Fruit fly (Drosophila melanogaster) whole organism, prepupa: ENCODE measurements around the gene Eig71Eh.

Experiments used
- Blimp-1 ChIP-seq: fragments of 200-800 bp; sonication (Bioruptor generic); optimal IDR thresholded peaks from 3 replicates; lab custom pipeline; 2017; ENCODE audit warnings: missing biosample characterization, missing genetic modification characterization, mild to moderate bottlenecking, moderate library complexity, missing genetic modification reagents
- CG10669 ChIP-seq: fragments of 200-800 bp; sonication (Bioruptor generic); optimal IDR thresholded peaks from 3 replicates; lab custom pipeline; 2018; ENCODE audit warnings: missing biosample characterization, mild to moderate bottlenecking, missing genetic modification characterization, moderate library complexity
- CG11762 ChIP-seq: fragments of 200-800 bp; sonication (Bioruptor generic); optimal IDR thresholded peaks from 3 replicates; lab custom pipeline; 2016; ENCODE audit warnings: missing biosample characterization, missing genetic modification characterization; ENCODE audit not compliant: insufficient read depth
- CG11902 ChIP-seq: fragments of 200-800 bp; sonication (Bioruptor generic); optimal IDR thresholded peaks from 3 replicates; lab custom pipeline; 2016; ENCODE audit warnings: missing biosample characterization, missing genetic modification characterization
- CG15336 ChIP-seq: fragments of 200-800 bp; sonication (Bioruptor generic); IDR thresholded peaks from 2 replicates; pipeline ENCODE4 v1.3.6; 2022; ENCODE audit warnings: missing biosample characterization, missing genetic modification characterization
- CG1621 ChIP-seq: fragments of 200-800 bp; sonication (Bioruptor generic); optimal IDR thresholded peaks from 3 replicates; lab custom pipeline; 2018; ENCODE audit warnings: missing biosample characterization, mild to moderate bottlenecking, missing genetic modification characterization
- CG16779 ChIP-seq: fragments of 200-800 bp; sonication (Bioruptor generic); optimal IDR thresholded peaks from 3 replicates; lab custom pipeline; 2017; ENCODE audit warnings: missing biosample characterization, mild to moderate bottlenecking, missing genetic modification characterization
- CG3032 ChIP-seq: fragments of 200-800 bp; optimal IDR thresholded peaks from 2 replicates; lab custom pipeline; 2019; ENCODE audit warnings: missing biosample characterization, mild to moderate bottlenecking, missing genetic modification characterization, moderate library complexity
- CG31627 ChIP-seq: fragments of 200-800 bp; sonication (Bioruptor generic); optimal IDR thresholded peaks from 3 replicates; lab custom pipeline; 2016; ENCODE audit warnings: missing biosample characterization, missing genetic modification characterization
- CG3919 ChIP-seq: fragments of 200-800 bp; sonication (Bioruptor generic); optimal IDR thresholded peaks from 3 replicates; lab custom pipeline; 2016; ENCODE audit warnings: missing biosample characterization, missing genetic modification characterization
- CG4318 ChIP-seq: fragments of 200-800 bp; sonication (Bioruptor generic); optimal IDR thresholded peaks from 3 replicates; lab custom pipeline; 2017; ENCODE audit warnings: missing biosample characterization, mild to moderate bottlenecking, missing genetic modification characterization
- CG6163 ChIP-seq: fragments of 200-800 bp; sonication (Bioruptor generic); IDR thresholded peaks from 3 replicates; pipeline ENCODE4 v1.3.6; 2022; ENCODE audit warnings: missing biosample characterization, missing genetic modification characterization
- CG6276 ChIP-seq: fragments of 200-800 bp; sonication (Bioruptor generic); optimal IDR thresholded peaks from 2 replicates; lab custom pipeline; 2017; ENCODE audit warnings: missing biosample characterization, mild to moderate bottlenecking, missing genetic modification characterization
- CG6792 ChIP-seq: fragments of 200-800 bp; sonication (Bioruptor generic); optimal IDR thresholded peaks from 3 replicates; lab custom pipeline; 2016; ENCODE audit warnings: missing biosample characterization, missing genetic modification characterization
- CG7368 ChIP-seq: fragments of 200-800 bp; sonication (Bioruptor generic); optimal IDR thresholded peaks from 3 replicates; lab custom pipeline; 2016; ENCODE audit warnings: missing biosample characterization, missing genetic modification characterization
- CG8119 ChIP-seq: fragments of 200-800 bp; sonication (Bioruptor generic); IDR thresholded peaks from 3 replicates; pipeline ENCODE4 v1.3.6; 2022; ENCODE audit warnings: missing biosample characterization, missing genetic modification characterization
- CG8319 ChIP-seq: fragments of 200-800 bp; sonication (Bioruptor generic); optimal IDR thresholded peaks from 3 replicates; lab custom pipeline; 2016; ENCODE audit warnings: missing biosample characterization, missing genetic modification characterization
- CG8632 ChIP-seq: fragments of 200-800 bp; sonication (Bioruptor generic); optimal IDR thresholded peaks from 3 replicates; lab custom pipeline; 2016; ENCODE audit warnings: missing biosample characterization, missing genetic modification characterization
- CG9139 ChIP-seq: fragments of 200-800 bp; sonication (Bioruptor generic); optimal IDR thresholded peaks from 3 replicates; lab custom pipeline; 2017; ENCODE audit warnings: missing biosample characterization, mild to moderate bottlenecking, missing genetic modification characterization
- Eip78C ChIP-seq: fragments of 200-800 bp; sonication (Bioruptor generic); peaks from one replicate; lab custom pipeline; 2016; ENCODE audit warnings: missing biosample characterization, missing genetic modification characterization
- Gug ChIP-seq: fragments of 200-800 bp; sonication (Bioruptor generic); IDR thresholded peaks from 2 replicates; pipeline ENCODE4 v1.3.6; 2022; ENCODE audit warnings: missing biosample characterization, missing genetic modification characterization
- Hr38 ChIP-seq: sonication (Bioruptor generic); optimal IDR thresholded peaks from 2 replicates; lab custom pipeline; 2016; ENCODE audit warnings: missing biosample characterization, missing genetic modification characterization
- Hr4 ChIP-seq: fragments of 200-800 bp; sonication (Bioruptor generic); optimal IDR thresholded peaks from 3 replicates; lab custom pipeline; 2016; ENCODE audit warnings: missing biosample characterization, missing genetic modification characterization
- Lpt ChIP-seq: fragments of 200-800 bp; sonication (Bioruptor generic); optimal IDR thresholded peaks from 3 replicates; lab custom pipeline; 2016; ENCODE audit warnings: missing biosample characterization, missing genetic modification characterization
- Met ChIP-seq: fragments of 200-800 bp; sonication (Bioruptor generic); optimal IDR thresholded peaks from 3 replicates; lab custom pipeline; 2016; ENCODE audit warnings: missing biosample characterization, missing genetic modification characterization
- Smox ChIP-seq: fragments of 200-800 bp; sonication (Bioruptor generic); optimal IDR thresholded peaks from 3 replicates; lab custom pipeline; 2016; ENCODE audit warnings: missing biosample characterization, missing genetic modification characterization
- Sox102F ChIP-seq: fragments of 200-800 bp; sonication (Bioruptor generic); optimal IDR thresholded peaks from 2 replicates; lab custom pipeline; 2016; ENCODE audit warnings: missing biosample characterization, mild to moderate bottlenecking, missing genetic modification characterization
- Sox15 ChIP-seq: fragments of 200-800 bp; sonication (Bioruptor generic); optimal IDR thresholded peaks from 3 replicates; lab custom pipeline; 2016; ENCODE audit warnings: missing biosample characterization, missing genetic modification characterization
- achi ChIP-seq: fragments of 200-800 bp; sonication (Bioruptor generic); optimal IDR thresholded peaks from 3 replicates; lab custom pipeline; 2016; ENCODE audit warnings: missing biosample characterization, missing genetic modification characterization
- acj6 ChIP-seq: fragments of 200-800 bp; sonication (Bioruptor generic); optimal IDR thresholded peaks from 3 replicates; lab custom pipeline; 2016; ENCODE audit warnings: missing biosample characterization, missing genetic modification characterization
- cyc ChIP-seq: fragments of 200-800 bp; sonication (Bioruptor generic); optimal IDR thresholded peaks from 3 replicates; lab custom pipeline; 2016; ENCODE audit warnings: missing biosample characterization, missing genetic modification characterization
- dac ChIP-seq: fragments of 200-800 bp; sonication (Bioruptor generic); optimal IDR thresholded peaks from 2 replicates; lab custom pipeline; 2017; ENCODE audit warnings: missing biosample characterization, mild to moderate bottlenecking, missing genetic modification characterization
- eg ChIP-seq: fragments of 200-800 bp; sonication (Bioruptor generic); IDR thresholded peaks from 3 replicates; pipeline ENCODE4 v1.3.6; 2022; ENCODE audit warnings: missing biosample characterization, missing genetic modification characterization
- esn ChIP-seq: fragments of 200-800 bp; sonication (Bioruptor generic); optimal IDR thresholded peaks from 2 replicates; lab custom pipeline; 2016; ENCODE audit warnings: missing biosample characterization, mild to moderate bottlenecking, missing genetic modification characterization, moderate library complexity
- fd85E ChIP-seq: fragments of 200-800 bp; sonication (Bioruptor generic); optimal IDR thresholded peaks from 3 replicates; lab custom pipeline; 2016; ENCODE audit warnings: missing biosample characterization, missing genetic modification characterization
- fkh ChIP-seq: fragments of 200-800 bp; sonication (Bioruptor generic); optimal IDR thresholded peaks from 3 replicates; lab custom pipeline; 2017; ENCODE audit warnings: missing biosample characterization, mild to moderate bottlenecking, missing genetic modification characterization, moderate library complexity
- pdm3 ChIP-seq: fragments of 200-800 bp; sonication (Bioruptor generic); optimal IDR thresholded peaks from 3 replicates; lab custom pipeline; 2016; ENCODE audit warnings: missing biosample characterization, missing genetic modification characterization
- salr ChIP-seq, 2 experiments: fragments of 200-800 bp; sonication (Bioruptor generic); optimal IDR thresholded peaks; 3 replicates each; lab custom pipeline; 2016 to 2018; ENCODE audit warnings: missing biosample characterization in 2 of 2, missing genetic modification characterization in 2 of 2, mild to moderate bottlenecking in 1 of 2
- ss ChIP-seq, 2 experiments: fragments of 200-800 bp; sonication (Bioruptor generic); optimal IDR thresholded peaks; 2 replicates in 1 of 2; 3 replicates in 1 of 2; lab custom pipeline; 2017 to 2018; ENCODE audit warnings: mild to moderate bottlenecking in 2 of 2, missing biosample characterization in 2 of 2, missing genetic modification characterization in 2 of 2, moderate library complexity in 1 of 2
- svp ChIP-seq: fragments of 200-800 bp; sonication (Bioruptor generic); peaks from one replicate; lab custom pipeline; 2016; ENCODE audit warnings: missing biosample characterization, missing genetic modification characterization
- topi ChIP-seq: fragments of 200-800 bp; sonication (Bioruptor generic); optimal IDR thresholded peaks from 3 replicates; lab custom pipeline; 2016; ENCODE audit warnings: missing biosample characterization, missing genetic modification characterization
- vri ChIP-seq: fragments of 200-800 bp; sonication (Bioruptor generic); optimal IDR thresholded peaks from 3 replicates; lab custom pipeline; 2016; ENCODE audit warnings: missing biosample characterization, mild to moderate bottlenecking, missing genetic modification characterization

Gene Eig71Eh

DNA sequence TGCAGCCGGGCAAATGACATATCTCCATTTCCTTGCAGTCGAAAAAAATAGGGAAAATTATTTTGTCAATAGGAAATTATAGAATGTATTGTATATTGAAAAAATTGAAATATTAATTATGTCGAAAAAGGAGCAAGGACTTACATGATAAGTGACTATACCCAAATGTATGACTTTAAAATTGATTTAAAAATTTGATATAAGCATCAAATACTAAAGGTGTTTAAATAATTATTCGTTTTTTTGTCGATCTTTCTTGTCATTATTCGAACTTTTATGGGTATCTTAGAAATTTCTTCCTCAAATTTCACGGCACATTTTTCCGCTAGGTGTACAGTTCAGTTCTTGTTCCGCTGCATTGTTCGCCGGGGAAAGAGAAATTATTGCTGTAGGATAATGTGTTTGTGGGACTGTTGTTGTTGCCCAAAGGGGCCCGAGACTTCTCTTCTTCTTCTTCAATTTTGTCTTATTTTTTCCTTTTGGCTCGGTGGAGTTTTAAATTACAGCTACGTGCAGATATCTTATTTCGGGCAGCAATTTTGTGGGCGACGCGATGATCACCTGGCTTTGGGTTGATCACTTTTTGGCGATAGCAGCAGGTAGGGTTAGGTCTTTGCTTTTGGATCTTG lies 41.2 kb upstream of the Eig71Eh start (continued):
- TF ChIP-seq Met (GFP tag; lab: Kevin White, UChicago): peak; percentile 49
- TF ChIP-seq CG10669 (GFP tag; lab: Kevin White, UChicago): peak; percentile 41
- TF ChIP-seq CG31627 (GFP tag; lab: Kevin White, UChicago): peak; percentile 82
- TF ChIP-seq salr (GFP tag; optimal IDR thresholded peaks at IDR 0.05; lab: Kevin White, UChicago): peak; percentile 20 to 83
- no peak for TF ChIP-seq Gug (GFP tag; lab: Robert Waterston, UW)
- TF ChIP-seq CG15336 (GFP tag; lab: Robert Waterston, UW): 0 out of 2 replicates have a peak, but pooled peaks have one; percentile 10
- TF ChIP-seq Sox102F (GFP tag; lab: Kevin White, UChicago): peak; percentile 69
- no peak for TF ChIP-seq fd85E (GFP tag; lab: Kevin White, UChicago)
- TF ChIP-seq Lpt (GFP tag; lab: Kevin White, UChicago): no peak
- TF ChIP-seq CG11902: peak; percentile 39
- no peak for TF ChIP-seq Hr38 (GFP tag; lab: Kevin White, UChicago)
- peak; percentile 59 for TF ChIP-seq CG3919 (GFP tag; lab: Kevin White, UChicago)
- TF ChIP-seq Blimp-1 (GFP tag; lab: Kevin White, UChicago): peak; percentile 61
- TF ChIP-seq Smox (GFP tag; lab: Kevin White, UChicago): peak; percentile 89
- TF ChIP-seq CG1621 (tag; lab: Kevin White, UChicago): no peak
- TF ChIP-seq vri: peak; percentile 23
- TF ChIP-seq Eip78C (GFP tag; lab: Kevin White, UChicago): peak; percentile 97
- TF ChIP-seq topi (GFP tag; lab: Kevin White, UChicago): peak; percentile 87

dm6 chr3L:15699626-15700337 lies 40.5 kb upstream of the Eig71Eh start, which contains the start of gene comm2:
Gene comm2 (minus strand): TSS chr3L:15699850.
- TF ChIP-seq fkh (GFP tag; lab: Kevin White, UChicago) (peak; percentile 38), Hr38 (GFP tag; lab: Kevin White, UChicago) (no peak), CG6792 (GFP tag; lab: Kevin White, UChicago) (no peak), CG31627 (GFP tag; lab: Kevin White, UChicago) (no peak), CG11762 (GFP tag; lab: Kevin White, UChicago) (no peak), CG7368 (GFP tag; lab: Kevin White, UChicago) (no peak), Gug (GFP tag; lab: Robert Waterston, UW) (no peak), eg (peak; percentile 48; the same call in 1 of the 3 replicates), CG8632 (GFP tag; lab: Kevin White, UChicago) (no peak), CG16779 (tag; lab: Kevin White, UChicago) (peak; percentile 30), pdm3 (GFP tag; lab: Kevin White, UChicago) (no peak), CG8119 (GFP tag; lab: Robert Waterston, UW) (no peak), dac (no peak), CG6276 (no peak), Hr4 (no peak), vri (no peak), Sox15 (GFP tag; lab: Kevin White, UChicago) (no peak), CG4318 (GFP tag; lab: Kevin White, UChicago) (no peak), ss (GFP tag; optimal IDR thresholded peaks at IDR 0.05; lab: Kevin White, UChicago) (peak in 1 of 2 experiments; percentile 15), Blimp-1 (GFP tag; lab: Kevin White, UChicago) (peak; percentile 39), CG15336 (GFP tag; lab: Robert Waterston, UW) (peak; percentile 22; the same call in 1 of the 2 replicates), cyc (GFP tag; lab: Kevin White, UChicago) (no peak), CG8319 (no peak), topi (GFP tag; lab: Kevin White, UChicago) (no peak), CG6163 (no peak), CG3032 (tag; lab: Kevin White, UChicago) (no peak), Sox102F (GFP tag; lab: Kevin White, UChicago) (peak; percentile 33), svp (GFP tag; lab: Kevin White, UChicago) (no peak), CG3919 (GFP tag; lab: Kevin White, UChicago) (peak; percentile 24), Smox (GFP tag; lab: Kevin White, UChicago) (no peak), CG10669 (GFP tag; lab: Kevin White, UChicago) (no peak), CG11902 (no peak), acj6 (GFP tag; lab: Kevin White, UChicago) (no peak), achi (GFP tag; lab: Kevin White, UChicago) (peak; percentile 9), CG1621 (tag; lab: Kevin White, UChicago) (peak; percentile 61), CG9139 (GFP tag; lab: Kevin White, UChicago) (no peak), esn (GFP tag; lab: Kevin White, UChicago) (no peak)
- TF ChIP-seq, all 60 proteins: peak for 10
